Fruit fly (Drosophila melanogaster) whole organism, adult: ENCODE measurements around the gene CG4278.

Experiments used
- CG11617 ChIP-seq: fragments of 200-800 bp; sonication (Bioruptor generic); optimal IDR thresholded peaks from 2 replicates; lab custom pipeline; 2017; ENCODE audit warnings: mild to moderate bottlenecking, missing biosample characterization, missing genetic modification reagents, missing genetic modification characterization
- CG12768 ChIP-seq: fragments of 200-800 bp; sonication (Bioruptor generic); optimal IDR thresholded peaks from 2 replicates; lab custom pipeline; 2017; ENCODE audit warnings: missing biosample characterization, missing genetic modification characterization, mild to moderate bottlenecking, moderate library complexity, missing genetic modification reagents
- CG33017 ChIP-seq: fragments of 200-800 bp; sonication (Bioruptor generic); optimal IDR thresholded peaks from 2 replicates; lab custom pipeline; 2018; ENCODE audit warnings: missing biosample characterization, mild to moderate bottlenecking, missing genetic modification characterization, moderate library complexity
- CG7045 ChIP-seq: fragments of 200-800 bp; sonication (Bioruptor generic); optimal IDR thresholded peaks from 2 replicates; lab custom pipeline; 2017; ENCODE audit warnings: missing biosample characterization, mild to moderate bottlenecking, missing genetic modification characterization
- CG7101 ChIP-seq: fragments of 200-800 bp; sonication (Bioruptor generic); optimal IDR thresholded peaks from 2 replicates; lab custom pipeline; 2018; ENCODE audit warnings: missing biosample characterization, mild to moderate bottlenecking, missing genetic modification characterization, moderate library complexity
- Crg-1 ChIP-seq: fragments of 200-800 bp; sonication (Bioruptor generic); optimal IDR thresholded peaks from 2 replicates; lab custom pipeline; 2016; ENCODE audit warnings: missing biosample characterization, missing genetic modification characterization
- Mnt ChIP-seq: fragments of 200-800 bp; sonication (Bioruptor generic); optimal IDR thresholded peaks from 2 replicates; lab custom pipeline; 2016; ENCODE audit warnings: missing biosample characterization, mild to moderate bottlenecking, missing genetic modification characterization
- kay ChIP-seq: fragments of 200-800 bp; sonication (Bioruptor generic); peaks from one replicate; lab custom pipeline; 2016; ENCODE audit warnings: missing biosample characterization, missing genetic modification characterization, borderline replicate concordance
- tj ChIP-seq: fragments of 200-800 bp; sonication (Bioruptor generic); optimal IDR thresholded peaks from 3 replicates; lab custom pipeline; 2017; ENCODE audit warnings: missing biosample characterization, mild to moderate bottlenecking, missing genetic modification characterization, moderate library complexity

DNA sequence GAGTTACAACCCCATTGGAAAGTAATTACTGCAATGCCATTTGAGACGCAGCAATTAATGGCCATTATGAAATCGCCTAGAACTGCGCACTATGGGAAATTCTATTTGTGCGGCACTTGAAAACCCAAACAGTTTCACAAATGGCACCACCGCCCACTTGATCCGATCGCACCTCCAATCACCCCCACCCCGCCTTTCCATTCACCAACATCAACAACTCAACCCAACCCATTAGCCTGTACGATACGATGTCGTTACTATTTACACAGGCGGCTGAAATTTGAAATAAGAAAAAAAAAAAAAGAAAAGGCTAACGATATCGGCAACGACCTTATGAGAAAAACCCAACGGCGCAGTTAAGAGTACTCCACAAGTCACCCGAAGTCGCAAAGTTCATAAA, 9.7 kb upstream of the CG4278 start:
- no peak for TF ChIP-seq Mnt (GFP tag; lab: Kevin White, UChicago)
- TF ChIP-seq CG7101 (tag; lab: Kevin White, UChicago) = no peak
- TF ChIP-seq CG7045 = peak; percentile 4
- no peak for TF ChIP-seq Crg-1 (GFP tag; lab: Kevin White, UChicago)
- no peak for TF ChIP-seq CG33017
- TF ChIP-seq kay (GFP tag; lab: Kevin White, UChicago) = peak; percentile 5
- no peak for TF ChIP-seq tj (GFP tag; lab: Kevin White, UChicago)
- peak; percentile 60 for TF ChIP-seq CG12768 (GFP tag; lab: Kevin White, UChicago)
- no peak for TF ChIP-seq CG11617 (GFP tag; lab: Kevin White, UChicago)
